Fruit fly (Drosophila melanogaster) whole organism, embryonic: Measurements from ENCODE around the gene ari-1.

Experiments used
- CG2129 ChIP-seq: fragments of 200-800 bp; sonication (Bioruptor generic); IDR thresholded peaks from 2 replicates; pipeline ENCODE4 v1.3.6; 2022; ENCODE audit warnings: missing biosample characterization, missing genetic modification characterization; ENCODE audit not compliant: partially characterized antibody
- Sin3A ChIP-seq: fragments of >200 bp; optimal IDR thresholded peaks from 2 replicates; lab custom pipeline; 2018
- psq ChIP-seq: fragments of 200-800 bp; sonication (Bioruptor generic); optimal IDR thresholded peaks from 2 replicates; lab custom pipeline; 2017; ENCODE audit warnings: missing biosample characterization, missing genetic modification characterization
- sisA ChIP-seq: fragments of 200-800 bp; sonication (Bioruptor generic); IDR thresholded peaks from 2 replicates; pipeline ENCODE4 v1.3.6; 2022; ENCODE audit warnings: missing biosample characterization, missing genetic modification characterization
- toy ChIP-seq: fragments of 200-800 bp; sonication (Bioruptor generic); IDR thresholded peaks from 2 replicates; pipeline ENCODE4 v1.3.6; 2022; ENCODE audit warnings: missing biosample characterization, missing genetic modification characterization

dm6 chrX:18149292-18149691 is 11.7 kb upstream of the ari-1 start:
- TF ChIP-seq toy (GFP tag; lab: Robert Waterston, UW) (no peak), CG2129 (GFP tag; lab: Robert Waterston, UW) (no peak), sisA (GFP tag; lab: Robert Waterston, UW) (no peak), Sin3A (lab: Kevin White, UChicago) (no peak), psq (GFP tag; lab: Kevin White, UChicago) (no peak)
